Worm (Caenorhabditis elegans) whole organism, L4 larva: ENCODE results near the gene C03F11.2.

ENCODE experiments used
- F10B5.3 ChIP-seq: sonication (generic microtip); optimal IDR thresholded peaks from 2 replicates; lab custom pipeline; 2016; ENCODE audit warnings: mild to moderate bottlenecking, missing genetic modification characterization, missing compliant biosample characterization
- F44E2.7 ChIP-seq: fragments of 200-800 bp; sonication (Bioruptor generic); IDR thresholded peaks from 2 replicates; pipeline ENCODE4 v2.1.2; 2022; ENCODE audit warnings: missing genetic modification characterization, missing compliant biosample characterization
- T20F7.1 ChIP-seq: fragments of 200-800 bp; sonication (Bioruptor generic); optimal IDR thresholded peaks from 2 replicates; lab custom pipeline; 2018; ENCODE audit warnings: mild to moderate bottlenecking, missing genetic modification characterization, missing compliant biosample characterization
- T26A8.4 ChIP-seq: fragments of 200-800 bp; sonication (Bioruptor generic); IDR thresholded peaks from 2 replicates; pipeline ENCODE4 v1.3.6; 2022; ENCODE audit warnings: missing genetic modification characterization, missing compliant biosample characterization
- ZK337.2 ChIP-seq: fragments of 200-800 bp; sonication (Bioruptor generic); IDR thresholded peaks from 2 replicates; pipeline ENCODE4 v1.3.6; 2022; ENCODE audit warnings: missing genetic modification reagents, missing genetic modification characterization, missing compliant biosample characterization
- aly-2 ChIP-seq: sonication (generic microtip); optimal IDR thresholded peaks from 2 replicates; lab custom pipeline; 2018; ENCODE audit warnings: missing biosample characterization, missing genetic modification characterization
- arid-1 ChIP-seq: fragments of 200-800 bp; sonication (Bioruptor generic); conservative IDR thresholded peaks from 2 replicates; pipeline ENCODE4 v1.3.6; 2022; ENCODE audit warnings: missing genetic modification reagents, missing genetic modification characterization, missing compliant biosample characterization
- ceh-20 ChIP-seq: fragments of 200-800 bp; sonication (Bioruptor generic); IDR thresholded peaks from 2 replicates; pipeline ENCODE4 v1.3.6; 2022; ENCODE audit warnings: missing genetic modification reagents, missing genetic modification characterization, missing compliant biosample characterization
- ceh-32 ChIP-seq: sonication (generic microtip); optimal IDR thresholded peaks from 2 replicates; lab custom pipeline; 2016; ENCODE audit warnings: mild to moderate bottlenecking, missing genetic modification characterization, missing compliant biosample characterization; ENCODE audit not compliant: poor library complexity
- ceh-82 ChIP-seq: sonication (generic microtip); optimal IDR thresholded peaks from 2 replicates; lab custom pipeline; 2017; ENCODE audit warnings: missing biosample characterization, missing genetic modification characterization
- ctbp-1 ChIP-seq: fragments of 200-800 bp; sonication (Bioruptor generic); IDR thresholded peaks from 2 replicates; pipeline ENCODE4 v1.3.6; 2022; ENCODE audit warnings: missing genetic modification reagents, missing genetic modification characterization, missing compliant biosample characterization
- daf-16 ChIP-seq, 3 experiments: sonication (generic microtip); optimal IDR thresholded peaks; 2 replicates each; lab custom pipeline; 2016 to 2017; ENCODE audit warnings: missing genetic modification characterization in 3 of 3, missing genetic modification reagents in 3 of 3, mild to moderate bottlenecking in 2 of 3, missing compliant biosample characterization in 2 of 3, missing biosample characterization in 1 of 3, moderate library complexity in 1 of 3
- daf-8 ChIP-seq: fragments of 200-800 bp; sonication (Bioruptor generic); IDR thresholded peaks from 2 replicates; pipeline ENCODE4 v1.3.6; 2022; ENCODE audit warnings: missing genetic modification characterization, missing compliant biosample characterization
- dmd-6 ChIP-seq: fragments of 200-800 bp; sonication (Bioruptor generic); IDR thresholded peaks from 2 replicates; pipeline ENCODE4 v1.3.6; 2022; ENCODE audit warnings: missing genetic modification reagents, missing genetic modification characterization, missing compliant biosample characterization
- dmd-8 ChIP-seq: fragments of 200-800 bp; sonication (Bioruptor generic); IDR thresholded peaks from 2 replicates; pipeline ENCODE4 v1.3.6; 2022; ENCODE audit warnings: missing genetic modification characterization, missing compliant biosample characterization
- dpl-1 ChIP-seq: fragments of 150-350 bp; optimal IDR thresholded peaks from 2 replicates; lab custom pipeline; 2014; ENCODE audit warnings: missing biosample characterization, missing genetic modification reagents, missing genetic modification characterization
- hlh-11 ChIP-seq: fragments of 200-800 bp; sonication (Bioruptor generic); optimal IDR thresholded peaks from 2 replicates; lab custom pipeline; 2018; ENCODE audit warnings: mild to moderate bottlenecking, missing genetic modification characterization, missing compliant biosample characterization
- hlh-30 ChIP-seq: sonication (generic microtip); optimal IDR thresholded peaks from 2 replicates; lab custom pipeline; 2017; ENCODE audit warnings: antibody characterized with exemption, mild to moderate bottlenecking, missing genetic modification characterization, missing compliant biosample characterization; ENCODE audit not compliant: insufficient read depth
- hmg-1.1 ChIP-seq: fragments of 200-800 bp; sonication (Bioruptor generic); IDR thresholded peaks from 2 replicates; pipeline ENCODE4 v1.3.6; 2022; ENCODE audit warnings: missing genetic modification reagents, missing genetic modification characterization, missing compliant biosample characterization
- lin-39 ChIP-seq: fragments of 150-350 bp; optimal IDR thresholded peaks from 2 replicates; lab custom pipeline; 2014; ENCODE audit warnings: missing biosample characterization, missing genetic modification reagents, missing genetic modification characterization
- madf-9 ChIP-seq: fragments of 200-800 bp; sonication (Bioruptor generic); conservative IDR thresholded peaks from 2 replicates; pipeline ENCODE4 v1.3.6; 2022; ENCODE audit warnings: missing genetic modification reagents, missing genetic modification characterization, missing compliant biosample characterization
- mdl-1 ChIP-seq, 2 experiments: fragments of 150-350 bp in 1 of 2; sonication (generic microtip) in 1 of 2; optimal IDR thresholded peaks; 2 replicates each; lab custom pipeline; 2014 to 2017; ENCODE audit warnings: missing biosample characterization in 2 of 2, missing genetic modification characterization in 2 of 2
- mep-1 ChIP-seq: fragments of 150-350 bp; sonication (generic microtip); optimal IDR thresholded peaks from 3 replicates; lab custom pipeline; 2014; ENCODE audit warnings: missing biosample characterization, missing genetic modification characterization
- mxl-2 ChIP-seq: fragments of 200-800 bp; sonication (Bioruptor generic); conservative IDR thresholded peaks from 2 replicates; pipeline ENCODE4 v1.3.6; 2022; ENCODE audit warnings: missing genetic modification reagents, missing genetic modification characterization, missing compliant biosample characterization
- nhr-10 ChIP-seq: fragments of 150-350 bp; optimal IDR thresholded peaks from 2 replicates; lab custom pipeline; 2014; ENCODE audit warnings: missing biosample characterization, missing genetic modification characterization
- nhr-111 ChIP-seq: fragments of 200-800 bp; sonication (Bioruptor generic); optimal IDR thresholded peaks from 2 replicates; lab custom pipeline; 2018; ENCODE audit warnings: mild to moderate bottlenecking, missing genetic modification characterization, missing compliant biosample characterization
- nhr-237 ChIP-seq: sonication (generic microtip); optimal IDR thresholded peaks from 2 replicates; lab custom pipeline; 2017; ENCODE audit warnings: missing biosample characterization, missing genetic modification characterization
- nhr-41 ChIP-seq: fragments of 200-800 bp; sonication (Bioruptor generic); IDR thresholded peaks from 2 replicates; pipeline ENCODE4 v1.3.6; 2022; ENCODE audit warnings: missing genetic modification reagents, missing genetic modification characterization, missing compliant biosample characterization
- nhr-76 ChIP-seq: fragments of 150-350 bp; optimal IDR thresholded peaks from 2 replicates; lab custom pipeline; 2014; ENCODE audit warnings: missing biosample characterization, missing genetic modification characterization
- php-3 ChIP-seq: fragments of 200-800 bp; sonication (Bioruptor generic); IDR thresholded peaks from 2 replicates; pipeline ENCODE4 v1.3.6; 2022; ENCODE audit warnings: missing genetic modification reagents, missing genetic modification characterization, missing compliant biosample characterization
- pqm-1 ChIP-seq: sonication (generic microtip); optimal IDR thresholded peaks from 2 replicates; lab custom pipeline; 2017; ENCODE audit warnings: missing biosample characterization, missing genetic modification characterization
- saeg-2 ChIP-seq: fragments of 200-800 bp; sonication (Bioruptor generic); IDR thresholded peaks from 2 replicates; pipeline ENCODE4 v1.3.6; 2022; ENCODE audit warnings: missing genetic modification reagents, missing genetic modification characterization, missing compliant biosample characterization
- sdz-12 ChIP-seq: fragments of 200-800 bp; sonication (Bioruptor generic); optimal IDR thresholded peaks from 2 replicates; lab custom pipeline; 2018; ENCODE audit warnings: mild to moderate bottlenecking, missing genetic modification characterization, missing compliant biosample characterization
- snpc-4 ChIP-seq: fragments of 150-350 bp; optimal IDR thresholded peaks from 2 replicates; lab custom pipeline; 2014; ENCODE audit warnings: missing biosample characterization, missing genetic modification characterization
- spr-3 ChIP-seq: fragments of 200-800 bp; sonication (Bioruptor generic); optimal IDR thresholded peaks from 2 replicates; lab custom pipeline; 2018; ENCODE audit warnings: mild to moderate bottlenecking, missing genetic modification characterization, missing compliant biosample characterization
- vab-7 ChIP-seq: fragments of 200-800 bp; sonication (Bioruptor generic); IDR thresholded peaks from 2 replicates; pipeline ENCODE4 v1.3.6; 2022; ENCODE audit warnings: missing genetic modification reagents, missing genetic modification characterization, missing compliant biosample characterization
- zip-2 ChIP-seq: fragments of 150-350 bp; optimal IDR thresholded peaks from 2 replicates; lab custom pipeline; 2014; ENCODE audit warnings: missing biosample characterization, missing genetic modification characterization

Gene C03F11.2

DNA sequence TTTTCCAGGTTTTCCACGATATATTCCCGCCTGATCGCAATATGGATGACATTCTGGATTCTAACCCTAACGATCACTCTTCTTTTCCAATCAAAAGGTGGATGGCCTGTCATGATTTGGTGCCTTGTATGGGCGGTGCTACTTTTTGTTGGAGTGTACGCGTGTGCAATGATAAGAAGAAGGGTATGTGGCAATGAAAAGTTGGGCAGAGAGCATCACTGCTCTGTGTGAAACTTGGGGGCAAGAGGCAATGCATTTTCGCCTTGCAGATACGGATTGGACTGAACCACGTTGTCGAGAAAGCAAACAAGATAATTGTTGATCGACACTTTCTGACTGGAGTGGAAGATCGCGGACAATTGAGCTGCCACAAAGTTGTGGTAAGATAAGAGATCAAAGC is 50.9 kb downstream of the C03F11.2 start (continued):
- TF ChIP-seq T20F7.1 (GFP tag; lab: Kevin White, UChicago) (no peak), F10B5.3 (tag; lab: Kevin White, UChicago) (no peak), T26A8.4 (no peak), daf-16 (GFP tag; optimal IDR thresholded peaks at IDR 0.05; lab: Kevin White, UChicago) (no peak), daf-16 (tag; optimal IDR thresholded peaks at IDR 0.05; lab: Kevin White, UChicago) (peak; percentile 28), hlh-30 (peak; percentile 39), snpc-4 (tag; lab: Kevin White, UChicago) (no peak), dpl-1 (no peak), saeg-2 (GFP tag; lab: Robert Waterston, UW) (no peak), nhr-111 (GFP tag; lab: Kevin White, UChicago) (no peak), daf-8 (GFP tag; lab: Robert Waterston, UW) (no peak), hlh-11 (tag; lab: Kevin White, UChicago) (peak; percentile 38), arid-1 (no peak), mep-1 (tag; lab: Kevin White, UChicago) (no peak), php-3 (GFP tag; lab: Robert Waterston, UW) (no peak), hmg-1.1 (GFP tag; lab: Robert Waterston, UW) (no peak), nhr-10 (no peak), ZK337.2 (GFP tag; lab: Robert Waterston, UW) (no peak), ceh-82 (no peak), mxl-2 (no peak), nhr-41 (GFP tag; lab: Robert Waterston, UW) (no peak), vab-7 (GFP tag; lab: Robert Waterston, UW) (no peak), dmd-8 (GFP tag; lab: Robert Waterston, UW) (no peak), aly-2 (tag; lab: Kevin White, UChicago) (no peak), mdl-1 (tag; optimal IDR thresholded peaks at IDR 0.05; lab: Kevin White, UChicago) (no peak), sdz-12 (GFP tag; lab: Kevin White, UChicago) (no peak), nhr-237 (tag; lab: Kevin White, UChicago) (no peak), madf-9 (no peak), dmd-6 (GFP tag; lab: Robert Waterston, UW) (peak; percentile 58), ceh-32 (no peak), ceh-20 (no peak), F44E2.7 (GFP tag; lab: Robert Waterston, UW) (no peak), pqm-1 (tag; lab: Kevin White, UChicago) (peak; percentile 58), lin-39 (no peak), spr-3 (GFP tag; lab: Kevin White, UChicago) (no peak), nhr-76 (no peak), ctbp-1 (no peak), zip-2 (tag; lab: Kevin White, UChicago) (no peak)
- TF ChIP-seq, all 104 proteins: peak for 7
